Worm (Caenorhabditis elegans) whole organism, L4 larva: ENCODE measurements around the gene rod-1.

Source experiments
- aha-1 ChIP-seq: fragments of 150-350 bp; peaks from one replicate; lab custom pipeline; 2014; ENCODE audit warnings: missing biosample characterization, missing genetic modification characterization
- ama-1 ChIP-seq: fragments of 150-350 bp; optimal IDR thresholded peaks from 2 replicates; lab custom pipeline; 2014; ENCODE audit warnings: inconsistent platforms, mixed read lengths
- ctbp-1 ChIP-seq: fragments of 200-800 bp; sonication (Bioruptor generic); IDR thresholded peaks from 2 replicates; pipeline ENCODE4 v1.3.6; 2022; ENCODE audit warnings: missing genetic modification reagents, missing genetic modification characterization, missing compliant biosample characterization
- daf-19 ChIP-seq: fragments of 200-800 bp; sonication (Bioruptor generic); conservative IDR thresholded peaks from 2 replicates; pipeline ENCODE4 v1.3.6; 2022; ENCODE audit warnings: missing genetic modification characterization, missing compliant biosample characterization
- dpl-1 ChIP-seq: fragments of 150-350 bp; optimal IDR thresholded peaks from 2 replicates; lab custom pipeline; 2014; ENCODE audit warnings: missing biosample characterization, missing genetic modification reagents, missing genetic modification characterization
- jun-1 ChIP-seq: fragments of 150-350 bp; optimal IDR thresholded peaks from 2 replicates; lab custom pipeline; 2014; ENCODE audit warnings: missing biosample characterization, missing genetic modification reagents, missing genetic modification characterization
- mdl-1 ChIP-seq, 2 experiments: fragments of 150-350 bp in 1 of 2; sonication (generic microtip) in 1 of 2; optimal IDR thresholded peaks; 2 replicates each; lab custom pipeline; 2014 to 2017; ENCODE audit warnings: missing biosample characterization in 2 of 2, missing genetic modification characterization in 2 of 2
- set-16 ChIP-seq: fragments of 200-800 bp; sonication (Bioruptor generic); IDR thresholded peaks from 2 replicates; pipeline ENCODE4 v1.3.6; 2022; ENCODE audit warnings: missing genetic modification reagents, missing genetic modification characterization, missing compliant biosample characterization
- unc-39 ChIP-seq: sonication (generic microtip); optimal IDR thresholded peaks from 2 replicates; lab custom pipeline; 2017; ENCODE audit warnings: missing biosample characterization, missing genetic modification characterization
- vab-7 ChIP-seq: fragments of 200-800 bp; sonication (Bioruptor generic); IDR thresholded peaks from 2 replicates; pipeline ENCODE4 v1.3.6; 2022; ENCODE audit warnings: missing genetic modification reagents, missing genetic modification characterization, missing compliant biosample characterization

DNA sequence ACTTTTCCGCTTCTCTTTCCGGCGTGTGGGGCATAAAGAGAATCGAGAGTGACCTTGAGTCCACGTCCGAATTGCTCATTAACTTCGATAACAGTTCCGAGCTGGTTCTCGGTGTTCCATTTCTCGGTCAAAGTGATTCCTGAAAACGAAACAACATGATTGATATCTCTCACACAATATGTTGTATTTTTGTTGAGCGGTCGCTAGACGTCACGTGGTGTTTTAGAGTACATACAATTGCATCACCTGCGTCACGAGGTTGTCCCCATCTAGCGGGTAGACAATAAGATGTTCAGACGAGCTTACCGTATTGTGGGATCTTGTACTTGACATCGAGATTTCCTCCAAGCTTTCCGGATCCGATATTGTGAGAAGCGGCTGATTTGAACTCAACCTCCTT is 29.1 kb downstream of the rod-1 start:
- TF ChIP-seq jun-1 (no peak), mdl-1 (tag; optimal IDR thresholded peaks at IDR 0.05; lab: Kevin White, UChicago) (peak in 1 of 2 experiments; percentile 48), ctbp-1 (GFP tag; lab: Robert Waterston, UW) (no peak), ama-1 (lab: Kevin White, UChicago) (peak; percentile 33), daf-19 (GFP tag; lab: Robert Waterston, UW) (no peak), dpl-1 (GFP tag; lab: Kevin White, UChicago) (peak; percentile 2), unc-39 (tag; lab: Kevin White, UChicago) (no peak), aha-1 (tag; lab: Kevin White, UChicago) (no peak), set-16 (GFP tag; lab: Robert Waterston, UW) (no peak), vab-7 (GFP tag; lab: Robert Waterston, UW) (no peak)
